Worm (Caenorhabditis elegans) whole organism, young adult: ENCODE measurements around the gene E04F6.8.

ENCODE experiments used
- B0035.1 ChIP-seq: sonication (generic microtip); optimal IDR thresholded peaks from 2 replicates; lab custom pipeline; 2016; ENCODE audit warnings: missing genetic modification characterization, mild to moderate bottlenecking, missing compliant biosample characterization, missing genotype, missing genetic modification reagents
- B0336.3 ChIP-seq: fragments of 200-800 bp; sonication (Bioruptor generic); IDR thresholded peaks from 2 replicates; pipeline ENCODE4 v1.3.6; 2022; ENCODE audit warnings: missing genetic modification characterization, missing compliant biosample characterization
- D2030.7 ChIP-seq: fragments of 200-800 bp; sonication (Bioruptor generic); IDR thresholded peaks from 2 replicates; pipeline ENCODE4 v1.3.6; 2022; ENCODE audit warnings: missing genetic modification reagents, missing genetic modification characterization, missing compliant biosample characterization
- F37B4.10 ChIP-seq: fragments of 200-800 bp; sonication (Bioruptor generic); IDR thresholded peaks from 2 replicates; pipeline ENCODE4 v1.3.6; 2022; ENCODE audit warnings: missing genetic modification characterization, missing compliant biosample characterization
- F57C9.4 ChIP-seq: sonication (generic microtip); optimal IDR thresholded peaks from 2 replicates; lab custom pipeline; 2017; ENCODE audit warnings: mild to moderate bottlenecking, missing genetic modification characterization, missing compliant biosample characterization
- Y67H2A.10 ChIP-seq: fragments of 200-800 bp; sonication (Bioruptor generic); conservative IDR thresholded peaks from 2 replicates; pipeline ENCODE4 v1.3.6; 2022; ENCODE audit warnings: missing genetic modification reagents, missing genetic modification characterization, missing compliant biosample characterization
- Y95B8A.8 ChIP-seq: fragments of 200-800 bp; sonication (Bioruptor generic); IDR thresholded peaks from 2 replicates; pipeline ENCODE4 v1.3.6; 2022; ENCODE audit warnings: missing genetic modification reagents, missing genetic modification characterization, missing compliant biosample characterization
- attf-3 ChIP-seq: fragments of 200-800 bp; sonication (Bioruptor generic); conservative IDR thresholded peaks from 2 replicates; pipeline ENCODE4 v1.3.6; 2022; ENCODE audit warnings: missing genetic modification reagents, missing genetic modification characterization, missing compliant biosample characterization
- attf-5 ChIP-seq: fragments of 200-800 bp; sonication (Bioruptor generic); optimal IDR thresholded peaks from 2 replicates; lab custom pipeline; 2018; ENCODE audit warnings: mild to moderate bottlenecking, missing genetic modification characterization, missing compliant biosample characterization
- bed-2 ChIP-seq: fragments of 200-800 bp; sonication (Bioruptor generic); IDR thresholded peaks from 2 replicates; pipeline ENCODE4 v1.3.6; 2022; ENCODE audit warnings: missing genetic modification reagents, missing genetic modification characterization, missing compliant biosample characterization
- ceh-100 ChIP-seq: fragments of 200-800 bp; sonication (Bioruptor generic); IDR thresholded peaks from 2 replicates; pipeline ENCODE4 v1.3.6; 2022; ENCODE audit warnings: missing genetic modification reagents, missing genetic modification characterization, missing compliant biosample characterization
- ceh-40 ChIP-seq: fragments of 200-800 bp; sonication (Bioruptor generic); IDR thresholded peaks from 2 replicates; pipeline ENCODE4 v1.3.6; 2022; ENCODE audit warnings: missing genetic modification characterization, missing compliant biosample characterization
- dpl-1 ChIP-seq: fragments of 150-350 bp; optimal IDR thresholded peaks from 2 replicates; lab custom pipeline; 2014; ENCODE audit warnings: missing biosample characterization, missing genetic modification reagents, missing genetic modification characterization
- efl-1 ChIP-seq: fragments of 150-350 bp; optimal IDR thresholded peaks from 2 replicates; lab custom pipeline; 2014; ENCODE audit warnings: missing biosample characterization, missing genetic modification reagents, missing genetic modification characterization
- ekl-4 ChIP-seq: fragments of 200-800 bp; sonication (Bioruptor generic); IDR thresholded peaks from 2 replicates; pipeline ENCODE4 v1.3.6; 2022; ENCODE audit warnings: missing genetic modification reagents, missing genetic modification characterization, missing compliant biosample characterization
- fkh-3 ChIP-seq: sonication (generic microtip); optimal IDR thresholded peaks from 2 replicates; lab custom pipeline; 2016; ENCODE audit warnings: mild to moderate bottlenecking, missing genetic modification characterization, missing compliant biosample characterization
- hmg-1.2 ChIP-seq: fragments of 200-800 bp; sonication (Bioruptor generic); IDR thresholded peaks from 2 replicates; pipeline ENCODE4 v1.3.6; 2022; ENCODE audit warnings: missing genetic modification reagents, missing genetic modification characterization, missing compliant biosample characterization
- lin-35 ChIP-seq, 3 experiments: fragments of 150-350 bp in 2 of 3; sonication (generic microtip) in 1 of 3; optimal IDR thresholded peaks; 2 replicates each; lab custom pipeline; 2014 to 2018; ENCODE audit warnings: missing biosample characterization in 3 of 3, missing genetic modification characterization in 3 of 3, missing genetic modification reagents in 3 of 3
- lin-54 ChIP-seq: fragments of 200-800 bp; sonication (Bioruptor generic); optimal IDR thresholded peaks from 2 replicates; lab custom pipeline; 2018; ENCODE audit warnings: mild to moderate bottlenecking, missing genetic modification characterization, missing compliant biosample characterization
- mcd-1 ChIP-seq: fragments of 200-800 bp; sonication (Bioruptor generic); IDR thresholded peaks from 2 replicates; pipeline ENCODE4 v1.3.6; 2022; ENCODE audit warnings: missing genetic modification reagents, missing genetic modification characterization, missing compliant biosample characterization
- nfyb-1 ChIP-seq: fragments of 200-800 bp; sonication (Bioruptor generic); IDR thresholded peaks from 2 replicates; pipeline ENCODE4 v1.3.6; 2022; ENCODE audit warnings: missing genetic modification reagents, missing genetic modification characterization, missing compliant biosample characterization
- nhr-80 ChIP-seq: sonication (generic microtip); optimal IDR thresholded peaks from 2 replicates; lab custom pipeline; 2016; ENCODE audit warnings: missing genetic modification characterization, missing compliant biosample characterization
- pbrm-1 ChIP-seq: fragments of 200-800 bp; sonication (Bioruptor generic); IDR thresholded peaks from 2 replicates; pipeline ENCODE4 v1.3.6; 2022; ENCODE audit warnings: missing genetic modification reagents, missing genetic modification characterization, missing compliant biosample characterization
- rcor-1 ChIP-seq: fragments of 200-800 bp; sonication (Bioruptor generic); IDR thresholded peaks from 2 replicates; pipeline ENCODE4 v1.3.6; 2022; ENCODE audit warnings: missing genetic modification reagents, missing genetic modification characterization, missing compliant biosample characterization
- rpc-1 ChIP-seq, 2 experiments: fragments of 150-350 bp in 1 of 2; sonication (generic microtip) in 1 of 2; optimal IDR thresholded peaks; 2 replicates each; lab custom pipeline; 2014 to 2018; ENCODE audit warnings: missing biosample characterization in 1 of 2, missing genetic modification characterization in 1 of 2, missing genetic modification reagents in 1 of 2, missing genotype in 1 of 2
- sdz-38 ChIP-seq: sonication (generic microtip); optimal IDR thresholded peaks from 2 replicates; lab custom pipeline; 2016; ENCODE audit warnings: missing genotype, missing genetic modification characterization, missing compliant biosample characterization
- snpc-1.1 ChIP-seq: sonication (generic microtip); optimal IDR thresholded peaks from 2 replicates; lab custom pipeline; 2017; ENCODE audit warnings: missing genetic modification characterization, mild to moderate bottlenecking, missing compliant biosample characterization, antibody characterized with exemption, moderate library complexity, missing genotype, missing genetic modification reagents; ENCODE audit not compliant: insufficient read depth
- snpc-1.3 ChIP-seq: sonication (generic microtip); optimal IDR thresholded peaks from 2 replicates; lab custom pipeline; 2017; ENCODE audit warnings: missing genetic modification characterization, mild to moderate bottlenecking, missing compliant biosample characterization, antibody characterized with exemption, moderate library complexity, missing genotype, missing genetic modification reagents; ENCODE audit not compliant: insufficient read depth
- snpc-3.4 ChIP-seq: sonication (generic microtip); optimal IDR thresholded peaks from 2 replicates; lab custom pipeline; 2017; ENCODE audit warnings: missing genetic modification characterization, mild to moderate bottlenecking, missing compliant biosample characterization, antibody characterized with exemption, moderate library complexity, missing genotype, missing genetic modification reagents
- snpc-4 ChIP-seq, 5 experiments: fragments of 150-350 bp in 1 of 5; sonication (generic microtip) in 4 of 5; optimal IDR thresholded peaks; 2 replicates each; lab custom pipeline; 2014 to 2018; ENCODE audit warnings: missing genetic modification characterization in 5 of 5, missing biosample characterization in 3 of 5, antibody characterized with exemption in 2 of 5, mild to moderate bottlenecking in 2 of 5, missing compliant biosample characterization in 2 of 5, missing genotype in 2 of 5, moderate library complexity in 2 of 5, missing genetic modification reagents in 1 of 5
- somi-1 ChIP-seq: fragments of 200-800 bp; sonication (Bioruptor generic); optimal IDR thresholded peaks from 2 replicates; lab custom pipeline; 2018; ENCODE audit warnings: mild to moderate bottlenecking, missing genetic modification characterization, missing compliant biosample characterization
- unc-130 ChIP-seq: sonication (generic microtip); optimal IDR thresholded peaks from 2 replicates; lab custom pipeline; 2016; ENCODE audit warnings: missing genetic modification reagents, missing genetic modification characterization, missing compliant biosample characterization
- unc-62 ChIP-seq: fragments of 150-350 bp; optimal IDR thresholded peaks from 2 replicates; lab custom pipeline; 2014; ENCODE audit warnings: missing biosample characterization, missing genetic modification reagents, missing genetic modification characterization
- xnd-1 ChIP-seq: sonication (generic microtip); optimal IDR thresholded peaks from 2 replicates; lab custom pipeline; 2016; ENCODE audit warnings: missing genotype, missing genetic modification reagents, missing genetic modification characterization, missing compliant biosample characterization
- zfh-2 ChIP-seq: fragments of 200-800 bp; sonication (Bioruptor generic); conservative IDR thresholded peaks from 2 replicates; pipeline ENCODE4 v1.3.6; 2022; ENCODE audit warnings: missing genetic modification reagents, missing genetic modification characterization, missing compliant biosample characterization
- ztf-18 ChIP-seq: sonication (generic microtip); optimal IDR thresholded peaks from 2 replicates; lab custom pipeline; 2016; ENCODE audit warnings: missing genotype, mild to moderate bottlenecking, missing genetic modification characterization, missing compliant biosample characterization
- ztf-22 ChIP-seq: fragments of 200-800 bp; sonication (Bioruptor generic); optimal IDR thresholded peaks from 2 replicates; lab custom pipeline; 2018; ENCODE audit warnings: mild to moderate bottlenecking, missing genetic modification characterization, moderate library complexity, missing compliant biosample characterization
- ztf-28 ChIP-seq: fragments of 200-800 bp; sonication (Bioruptor generic); IDR thresholded peaks from 2 replicates; pipeline ENCODE4 v1.3.6; 2022; ENCODE audit warnings: missing genetic modification reagents, missing genetic modification characterization, missing compliant biosample characterization

Gene E04F6.8

ce11 chrII:7211280-7211679, at the start of gene E04F6.8:
TSS of gene E04F6.8 (minus strand) at chrII:7211380.
- no peak for TF ChIP-seq lin-54 (GFP tag; lab: Kevin White, UChicago)
- no peak for TF ChIP-seq fkh-3
- TF ChIP-seq ztf-18 (tag; lab: Kevin White, UChicago) = no peak
- no peak for TF ChIP-seq B0336.3
- TF ChIP-seq snpc-1.1 (tag; lab: Kevin White, UChicago) = no peak
- no peak for TF ChIP-seq D2030.7 (GFP tag; lab: Robert Waterston, UW)
- no peak for TF ChIP-seq rcor-1 (GFP tag; lab: Robert Waterston, UW)
- no peak for TF ChIP-seq hmg-1.2 (GFP tag; lab: Robert Waterston, UW)
- TF ChIP-seq B0035.1 (tag; lab: Kevin White, UChicago) = no peak
- TF ChIP-seq pbrm-1 (GFP tag; lab: Robert Waterston, UW) = no peak

ce11 chrII:7255614-7256162, 44.5 kb upstream of the E04F6.8 start, which contains the start of gene F32A5.8:
TSS of gene F32A5.8 (plus strand) at chrII:7256112.
- TF ChIP-seq attf-5 (GFP tag; lab: Kevin White, UChicago) = peak; percentile 15
- TF ChIP-seq ekl-4 (GFP tag; lab: Robert Waterston, UW) = 0 out of 2 replicates have a peak, but pooled peaks have one; percentile 36
- TF ChIP-seq pbrm-1 (GFP tag; lab: Robert Waterston, UW) = peak; percentile 29; the same call in 1 of the 2 replicates
- 0 out of 2 replicates have a peak, but pooled peaks have one; percentile 23 for TF ChIP-seq attf-3 (GFP tag; lab: Robert Waterston, UW)
- no peak for TF ChIP-seq ztf-28 (GFP tag; lab: Robert Waterston, UW)
- no peak for TF ChIP-seq zfh-2 (GFP tag; lab: Robert Waterston, UW)
- TF ChIP-seq nhr-80 (tag; lab: Kevin White, UChicago) = peak; percentile 82
- TF ChIP-seq nfyb-1 = 0 out of 2 replicates have a peak, but pooled peaks have one; percentile 15
- 0 out of 2 replicates have a peak, but pooled peaks have one; percentile 16 for TF ChIP-seq hmg-1.2 (GFP tag; lab: Robert Waterston, UW)
- no peak for TF ChIP-seq Y67H2A.10
- TF ChIP-seq mcd-1 = no peak

ce11 chrII:7253073-7253472, 41.9 kb upstream of the E04F6.8 start, which contains the start of gene lsm-4:
TSS of gene lsm-4 (minus strand) at chrII:7253163.
- no peak for TF ChIP-seq snpc-4 (GFP tag; optimal IDR thresholded peaks at IDR 0.05; lab: Kevin White, UChicago)
- TF ChIP-seq snpc-4 (tag; optimal IDR thresholded peaks at IDR 0.05; lab: Kevin White, UChicago) = no peak
- peak; percentile 86 for TF ChIP-seq attf-3 (GFP tag; lab: Robert Waterston, UW)

ce11 chrII:7251978-7252377, 40.8 kb upstream of the E04F6.8 start, which contains the start of the genes prx-13 and ada-2:
TSS of gene prx-13 (minus strand) at chrII:7252015.
TSS of gene ada-2 (plus strand) at chrII:7252259.
- peak; percentile 62 for TF ChIP-seq nhr-80 (tag; lab: Kevin White, UChicago)
- no peak for TF ChIP-seq efl-1 (GFP tag; lab: Kevin White, UChicago)
- no peak for TF ChIP-seq D2030.7 (GFP tag; lab: Robert Waterston, UW)
- TF ChIP-seq F57C9.4 = no peak
- no peak for TF ChIP-seq snpc-4 (GFP tag; optimal IDR thresholded peaks at IDR 0.05; lab: Kevin White, UChicago)
- peak in 1 of 4 experiments; percentile 15 for TF ChIP-seq snpc-4 (tag; optimal IDR thresholded peaks at IDR 0.05; lab: Kevin White, UChicago)

ce11 chrII:7245576-7245975, 34.4 kb upstream of the E04F6.8 start, which contains the start of gene skpo-3:
TSS of gene skpo-3 (plus strand) at chrII:7245876.
- no peak for TF ChIP-seq ceh-100 (GFP tag; lab: Robert Waterston, UW)
- TF ChIP-seq snpc-3.4 (tag; lab: Kevin White, UChicago) = no peak
- no peak for TF ChIP-seq ztf-28 (GFP tag; lab: Robert Waterston, UW)
- TF ChIP-seq unc-62 (GFP tag; lab: Kevin White, UChicago) = no peak
- TF ChIP-seq bed-2 = no peak
- TF ChIP-seq rpc-1 (optimal IDR thresholded peaks at IDR 0.05; lab: Kevin White, UChicago) = no peak
- no peak for TF ChIP-seq rpc-1 (tag; optimal IDR thresholded peaks at IDR 0.05; lab: Kevin White, UChicago)
- TF ChIP-seq F37B4.10 (GFP tag; lab: Robert Waterston, UW) = no peak
- TF ChIP-seq Y95B8A.8 (GFP tag; lab: Robert Waterston, UW) = no peak
- no peak for TF ChIP-seq unc-130 (GFP tag; lab: Kevin White, UChicago)
- TF ChIP-seq lin-35 (GFP tag; optimal IDR thresholded peaks at IDR 0.05; lab: Kevin White, UChicago) = no peak
- no peak for TF ChIP-seq sdz-38 (tag; lab: Kevin White, UChicago)
- no peak for TF ChIP-seq xnd-1
- TF ChIP-seq snpc-1.3 (tag; lab: Kevin White, UChicago) = no peak
- no peak for TF ChIP-seq ceh-40
- no peak for TF ChIP-seq somi-1
- no peak for TF ChIP-seq ztf-22 (GFP tag; lab: Kevin White, UChicago)
- TF ChIP-seq dpl-1 (GFP tag; lab: Kevin White, UChicago) = no peak
